Fruit fly (Drosophila melanogaster): ENCODE data around the gene Hsp60B.

Gene Hsp60B

dm6 chr2L:723799-724531, 4.2 kb upstream of the Hsp60B start (continued):
- TF ChIP-seq vri (GFP tag; optimal IDR thresholded peaks at IDR 0.05): no peak
- no peak for TF ChIP-seq esn (GFP tag; optimal IDR thresholded peaks at IDR 0.05)
- peak; percentile 53 for TF ChIP-seq CG3919 (GFP tag; optimal IDR thresholded peaks at IDR 0.05)
- peak; percentile 31 for TF ChIP-seq Eip75B (GFP tag; optimal IDR thresholded peaks at IDR 0.05)
- peak; percentile 46 for TF ChIP-seq acj6 (GFP tag; optimal IDR thresholded peaks at IDR 0.05)
- TF ChIP-seq CG32006 (GFP tag; optimal IDR thresholded peaks at IDR 0.05): peak; percentile 45
- no peak for TF ChIP-seq Lpt (GFP tag; optimal IDR thresholded peaks at IDR 0.05)
- peak; percentile 18 for TF ChIP-seq Sox15 (GFP tag; optimal IDR thresholded peaks at IDR 0.05)
- peak; percentile 22 for TF ChIP-seq Hr4 (GFP tag; optimal IDR thresholded peaks at IDR 0.05)

dm6 chr2L:724746-725145, 3.4 kb upstream of the Hsp60B start:
- TF ChIP-seq ss (GFP tag; optimal IDR thresholded peaks at IDR 0.05) (no peak), Eip75B (GFP tag; optimal IDR thresholded peaks at IDR 0.05) (peak; percentile 40), CG8632 (GFP tag; optimal IDR thresholded peaks at IDR 0.05) (no peak), OdsH (GFP tag; optimal IDR thresholded peaks at IDR 0.05) (peak; percentile 24), svp (GFP tag) (peak; percentile 59), CG10631 (GFP tag; optimal IDR thresholded peaks at IDR 0.05) (peak; percentile 8), acj6 (GFP tag; optimal IDR thresholded peaks at IDR 0.05) (peak; percentile 1), CG6163 (GFP tag; IDR thresholded peaks at IDR 0.05) (no peak), Met (GFP tag; optimal IDR thresholded peaks at IDR 0.05) (no peak), achi (GFP tag; optimal IDR thresholded peaks at IDR 0.05) (peak; percentile 20), CG8119 (GFP tag; IDR thresholded peaks at IDR 0.05) (peak; percentile 52; the same call in 1 of the 3 replicates), CG10669 (GFP tag; optimal IDR thresholded peaks at IDR 0.05) (no peak), CG4318 (GFP tag; optimal IDR thresholded peaks at IDR 0.05) (peak; percentile 4), CG11902 (GFP tag; optimal IDR thresholded peaks at IDR 0.05) (no peak), eg (GFP tag; IDR thresholded peaks at IDR 0.05) (0 out of 3 replicates have a peak, but pooled peaks have one; percentile 28), Hr4 (GFP tag; optimal IDR thresholded peaks at IDR 0.05) (peak; percentile 23), CG6276 (GFP tag; optimal IDR thresholded peaks at IDR 0.05) (peak; percentile 17), Eip78C (GFP tag) (peak; percentile 74), CG34406 (GFP tag; optimal IDR thresholded peaks at IDR 0.05) (no peak), CG32006 (GFP tag; optimal IDR thresholded peaks at IDR 0.05) (peak; percentile 47)

DNA sequence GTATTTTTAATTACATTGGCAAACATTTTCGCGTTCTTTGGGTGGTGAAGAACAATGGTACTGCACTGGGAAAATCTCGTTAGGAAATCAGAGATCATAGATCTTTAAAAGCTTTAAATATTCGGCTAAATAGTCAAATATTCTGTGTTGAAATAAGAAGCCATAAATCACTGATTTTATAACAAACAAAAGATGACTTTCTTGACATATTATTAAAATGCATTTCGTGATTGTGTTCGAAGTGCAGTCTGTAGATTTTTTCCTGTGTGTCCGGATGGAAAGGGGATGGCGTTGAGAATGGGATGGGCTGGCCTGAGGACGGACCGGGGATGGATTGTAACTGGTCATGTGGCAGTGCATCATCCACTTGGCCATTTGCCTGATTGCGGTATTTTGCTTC, 3.9 kb downstream of the Hsp60B start:
- TF ChIP-seq Eip78C (GFP tag) (peak; percentile 55), CG32006 (GFP tag; optimal IDR thresholded peaks at IDR 0.05) (no peak)

DNA sequence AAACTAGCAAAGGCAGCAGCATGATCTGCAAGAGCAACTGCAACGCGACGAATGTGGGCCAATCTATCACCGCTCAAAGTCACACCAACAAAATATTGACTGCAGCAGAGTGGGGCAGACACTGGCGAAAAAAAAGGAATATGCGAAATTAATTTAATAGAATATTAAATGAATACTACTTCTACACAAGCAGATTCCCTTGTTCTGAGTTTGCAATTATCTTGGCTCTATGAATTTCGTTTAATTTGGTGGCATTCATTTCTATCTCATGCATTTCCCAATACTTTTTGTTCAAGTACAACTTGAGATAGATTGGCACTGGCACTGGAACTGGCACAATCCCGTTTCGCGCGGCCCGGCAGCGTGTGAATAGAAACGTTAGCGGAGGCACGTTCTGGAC, 6.0 kb downstream of the Hsp60B start:
- peak; percentile 2 for TF ChIP-seq CG3919 (GFP tag; optimal IDR thresholded peaks at IDR 0.05)
- TF ChIP-seq ss (GFP tag; optimal IDR thresholded peaks at IDR 0.05): no peak
- peak; percentile 62; the same call in 2 of the 3 replicates for TF ChIP-seq CG6163 (GFP tag; IDR thresholded peaks at IDR 0.05)
- peak; percentile 23 for TF ChIP-seq Hr4 (GFP tag; optimal IDR thresholded peaks at IDR 0.05)
- TF ChIP-seq CG4318 (GFP tag; optimal IDR thresholded peaks at IDR 0.05): peak; percentile 15
- peak; percentile 23; the same call in 1 of the 3 replicates for TF ChIP-seq CG8119 (GFP tag; IDR thresholded peaks at IDR 0.05)
- TF ChIP-seq fd59A (GFP tag; optimal IDR thresholded peaks at IDR 0.05): no peak
- no peak for TF ChIP-seq lz (GFP tag; optimal IDR thresholded peaks at IDR 0.05)
- peak; percentile 40 for TF ChIP-seq CG6276 (GFP tag; optimal IDR thresholded peaks at IDR 0.05)
- TF ChIP-seq Gug (GFP tag; IDR thresholded peaks at IDR 0.05): peak; percentile 57
- peak; percentile 25; the same call in 1 of the 2 replicates for TF ChIP-seq CG11294 (GFP tag; IDR thresholded peaks at IDR 0.05)
- no peak for TF ChIP-seq CG6854 (GFP tag; optimal IDR thresholded peaks at IDR 0.05)
- peak; percentile 66 for TF ChIP-seq CG32006 (GFP tag; optimal IDR thresholded peaks at IDR 0.05)
- no peak for TF ChIP-seq Smox (GFP tag; optimal IDR thresholded peaks at IDR 0.05)
- TF ChIP-seq pdm3 (GFP tag; optimal IDR thresholded peaks at IDR 0.05): no peak
- peak; percentile 68 for TF ChIP-seq CG15336 (GFP tag; IDR thresholded peaks at IDR 0.05)
- TF ChIP-seq CG3032 (tag; optimal IDR thresholded peaks at IDR 0.05): no peak
- TF ChIP-seq OdsH (GFP tag; optimal IDR thresholded peaks at IDR 0.05): peak; percentile 2
- peak; percentile 69 for TF ChIP-seq eg (GFP tag; IDR thresholded peaks at IDR 0.05)
- TF ChIP-seq Lpt (GFP tag; optimal IDR thresholded peaks at IDR 0.05): peak; percentile 23

Data from whole organism, prepupa.